Worm (Caenorhabditis elegans) whole organism, L2 larva: ENCODE measurements around the gene fbxc-47.

Experiments used
- F13H6.1 ChIP-seq: sonication (generic microtip); optimal IDR thresholded peaks from 2 replicates; lab custom pipeline; 2016; ENCODE audit warnings: missing genetic modification characterization, missing compliant biosample characterization
- R02D3.7 ChIP-seq: fragments of 150-350 bp; optimal IDR thresholded peaks from 2 replicates; lab custom pipeline; 2014; ENCODE audit warnings: missing biosample characterization, missing genetic modification characterization
- blmp-1 ChIP-seq: sonication (generic microtip); optimal IDR thresholded peaks from 2 replicates; lab custom pipeline; 2017; ENCODE audit warnings: missing genetic modification characterization, mild to moderate bottlenecking, missing compliant biosample characterization, antibody characterized with exemption, moderate library complexity; ENCODE audit not compliant: insufficient read depth
- egl-27 ChIP-seq: sonication (generic microtip); optimal IDR thresholded peaks from 3 replicates; lab custom pipeline; 2017; ENCODE audit warnings: missing biosample characterization, missing genetic modification reagents, missing genetic modification characterization
- elt-1 ChIP-seq: fragments of 150-350 bp; optimal IDR thresholded peaks from 2 replicates; lab custom pipeline; 2014; ENCODE audit warnings: missing biosample characterization, missing genetic modification characterization
- lin-13 ChIP-seq: fragments of 150-350 bp; optimal IDR thresholded peaks from 2 replicates; lab custom pipeline; 2014; ENCODE audit warnings: missing biosample characterization, missing genetic modification reagents, missing genetic modification characterization
- lsy-2 ChIP-seq, 2 experiments: fragments of 150-350 bp in 1 of 2; sonication (generic microtip) in 1 of 2; optimal IDR thresholded peaks; 2 replicates each; lab custom pipeline; 2014 to 2017; ENCODE audit warnings: missing biosample characterization in 2 of 2, missing genetic modification characterization in 2 of 2
- nhr-237 ChIP-seq: fragments of 150-350 bp; optimal IDR thresholded peaks from 2 replicates; lab custom pipeline; 2014; ENCODE audit warnings: missing biosample characterization, missing genetic modification characterization
- nhr-77 ChIP-seq: fragments of 150-350 bp; optimal IDR thresholded peaks from 2 replicates; lab custom pipeline; 2014; ENCODE audit warnings: missing biosample characterization, missing genetic modification characterization
- zag-1 ChIP-seq: fragments of 150-350 bp; optimal IDR thresholded peaks from 2 replicates; lab custom pipeline; 2014; ENCODE audit warnings: missing biosample characterization, missing genetic modification characterization
- ztf-11 ChIP-seq: sonication (generic microtip); optimal IDR thresholded peaks from 2 replicates; lab custom pipeline; 2017; ENCODE audit warnings: missing biosample characterization, missing genetic modification characterization

- no peak for TF ChIP-seq elt-1
- no peak for TF ChIP-seq ztf-11
- no peak for TF ChIP-seq blmp-1 (tag; lab: Kevin White, UChicago)
- no peak for TF ChIP-seq egl-27 (tag; lab: Kevin White, UChicago)
- TF ChIP-seq nhr-237 (tag; lab: Kevin White, UChicago): no peak
- TF ChIP-seq nhr-77 (tag; lab: Kevin White, UChicago): no peak
- no peak for TF ChIP-seq F13H6.1 (tag; lab: Kevin White, UChicago)
- TF ChIP-seq lsy-2 (tag; optimal IDR thresholded peaks at IDR 0.05; lab: Kevin White, UChicago): no peak
- TF ChIP-seq lin-13 (GFP tag; lab: Kevin White, UChicago): no peak
- no peak for TF ChIP-seq zag-1
- no peak for TF ChIP-seq R02D3.7 (tag; lab: Kevin White, UChicago)
Measured at ce11 chrIV:3843019-3843527, 37.8 kb downstream of the fbxc-47 start.
